Worm (Caenorhabditis elegans): ENCODE measurements around the gene ubl-1.

The ubl-1 gene

DNA sequence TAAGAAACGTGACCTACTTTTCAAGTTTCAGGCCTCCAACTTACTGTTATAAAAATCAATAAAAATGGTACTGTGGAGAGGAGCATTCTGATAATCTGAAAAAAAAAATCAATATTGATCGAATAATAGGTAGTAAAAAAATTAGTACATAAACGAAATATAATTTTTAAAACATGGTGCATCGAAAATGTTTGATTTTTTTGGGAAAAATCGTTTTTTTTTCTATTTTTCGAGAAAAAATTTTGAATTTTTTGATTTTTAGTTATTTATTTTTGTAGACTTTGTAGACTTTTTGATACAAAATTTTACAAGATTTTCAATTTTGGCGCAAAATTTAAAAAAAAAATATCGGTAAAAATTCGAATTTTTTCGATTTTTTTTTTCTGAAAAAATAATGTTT lies 21.1 kb upstream of the ubl-1 start, which contains the start of gene cutl-25:
TSS of gene cutl-25 (minus strand) at position 101 of the 400 bp plus-strand sequence.
- TF ChIP-seq ceh-28 (tag; optimal IDR thresholded peaks at IDR 0.05) = peak; percentile 42
- no peak for TF ChIP-seq dmd-8 (GFP tag; IDR thresholded peaks at IDR 0.05)

DNA sequence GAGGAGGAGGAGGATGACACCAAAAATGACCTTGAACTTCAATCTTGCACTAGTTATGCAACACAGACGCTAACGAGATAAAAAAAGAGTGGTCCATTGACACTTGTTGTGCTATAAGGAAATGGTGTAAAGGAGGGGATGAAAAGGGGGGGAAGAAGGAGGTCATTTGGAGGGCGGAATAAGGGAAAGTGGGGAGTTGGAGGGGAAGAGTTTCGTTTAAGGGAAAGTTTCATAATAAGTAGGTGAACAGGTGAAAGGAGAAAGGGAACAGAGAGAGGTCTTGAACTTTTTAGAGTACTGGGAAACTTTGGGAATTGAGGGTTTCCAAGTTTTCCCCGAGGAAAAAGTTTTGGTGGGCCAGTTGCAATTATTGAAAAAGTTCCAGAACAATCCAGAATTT lies 20.2 kb upstream of the ubl-1 start:
- no peak for TF ChIP-seq mxl-2 (GFP tag; conservative IDR thresholded peaks at IDR 0.05)
- no peak for TF ChIP-seq ctbp-1 (GFP tag; IDR thresholded peaks at IDR 0.05)

DNA sequence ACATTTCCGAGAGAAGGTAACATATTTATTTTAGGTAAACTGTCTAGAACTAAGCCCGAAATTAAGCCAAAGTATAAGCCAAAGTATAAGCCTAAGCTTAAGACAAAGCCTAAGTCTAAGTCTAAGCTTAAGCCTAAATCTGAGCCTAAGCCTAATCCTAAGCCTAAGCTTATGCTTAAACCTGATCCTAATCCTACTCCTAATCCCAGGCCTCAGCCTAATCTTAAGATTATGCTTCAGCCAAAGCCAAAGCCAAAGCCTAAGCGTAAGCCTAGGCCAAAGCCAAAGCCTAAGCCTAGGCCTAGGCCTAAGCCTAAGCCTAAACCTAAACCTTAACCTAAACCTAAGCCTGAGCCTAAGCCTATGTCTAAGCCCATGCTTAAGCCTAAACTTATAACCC lies 12.2 kb upstream of the ubl-1 start:
- TF ChIP-seq snpc-1.2 (GFP tag; IDR thresholded peaks at IDR 0.05) (0 out of 2 replicates have a peak, but pooled peaks have one; percentile 44), unc-62 (GFP tag; optimal IDR thresholded peaks at IDR 0.05 in 1 of 2) (no peak), unc-62 (tag; optimal IDR thresholded peaks at IDR 0.05) (no peak), ceh-44 (GFP tag; IDR thresholded peaks at IDR 0.05) (0 out of 2 replicates have a peak, but pooled peaks have one; percentile 15), madf-9 (GFP tag; conservative IDR thresholded peaks at IDR 0.05) (no peak), mdt-29 (GFP tag; IDR thresholded peaks at IDR 0.05) (no peak)

DNA sequence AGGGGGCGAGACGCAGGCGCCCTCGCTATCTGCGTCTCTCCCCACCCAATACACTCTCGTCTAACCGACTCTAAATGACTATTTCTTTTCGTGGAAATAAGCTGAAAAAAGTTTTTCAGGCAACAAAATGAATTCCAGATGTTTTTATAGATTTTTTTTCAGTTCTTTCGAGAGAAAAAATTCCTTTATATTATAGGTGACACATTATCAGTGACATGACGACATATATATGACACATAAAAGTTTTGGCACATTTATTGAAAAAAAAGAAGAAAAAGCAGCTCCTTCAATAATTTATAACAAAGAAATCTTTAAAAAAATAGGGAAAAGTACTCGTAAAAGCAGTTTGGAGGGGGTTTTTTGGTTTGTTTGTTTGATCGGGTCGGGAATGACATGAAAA lies 7.8 kb upstream of the ubl-1 start, which contains the start of gene fipr-29:
TSS of gene fipr-29 (minus strand) at position 101 of the 400 bp plus-strand sequence.
- TF ChIP-seq spr-1 (tag; optimal IDR thresholded peaks at IDR 0.05) = no peak
- TF ChIP-seq tag-97 (GFP tag; IDR thresholded peaks at IDR 0.05) = no peak
- TF ChIP-seq mdt-29 (GFP tag; IDR thresholded peaks at IDR 0.05) = no peak
- TF ChIP-seq php-3 (GFP tag; IDR thresholded peaks at IDR 0.05) = no peak
- no peak for TF ChIP-seq lin-1 (GFP tag; IDR thresholded peaks at IDR 0.05)
- TF ChIP-seq lim-7 (GFP tag; IDR thresholded peaks at IDR 0.05) = no peak
- no peak for TF ChIP-seq dmd-8 (GFP tag; IDR thresholded peaks at IDR 0.05)
- TF ChIP-seq Y5F2A.4 (GFP tag; optimal IDR thresholded peaks at IDR 0.05) = no peak
- no peak for TF ChIP-seq tra-1 (GFP tag; IDR thresholded peaks at IDR 0.05)
- TF ChIP-seq ceh-20 (GFP tag; IDR thresholded peaks at IDR 0.05) = no peak
- TF ChIP-seq mes-2 (tag; optimal IDR thresholded peaks at IDR 0.05; ENCODE audit: poor library complexity, severe bottlenecking) = no peak
- no peak for TF ChIP-seq ceh-44 (GFP tag; IDR thresholded peaks at IDR 0.05)

DNA sequence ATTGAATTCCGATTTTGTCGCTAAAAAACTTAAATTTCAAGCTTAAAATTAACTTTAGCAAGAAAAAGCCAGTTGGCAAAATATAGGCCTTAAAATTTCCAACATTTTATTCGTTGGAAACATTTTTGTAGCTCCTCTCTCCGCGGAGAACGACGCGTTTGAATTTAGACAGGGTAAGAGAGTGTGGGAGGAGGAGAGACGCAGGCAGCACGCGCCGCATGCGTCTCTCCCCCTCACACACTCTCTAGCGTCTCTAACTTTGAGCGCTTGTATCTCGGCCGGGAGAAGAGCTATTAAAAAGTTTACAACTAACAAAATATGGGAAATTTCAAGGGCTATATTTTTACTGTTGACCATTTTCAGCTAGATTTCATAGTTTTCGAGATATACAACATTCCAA lies 6.8 kb upstream of the ubl-1 start:
- no peak for TF ChIP-seq F10B5.3 (tag; optimal IDR thresholded peaks at IDR 0.05)
- TF ChIP-seq zfp-2 (tag; optimal IDR thresholded peaks at IDR 0.05) = no peak
- TF ChIP-seq unc-39 (tag; optimal IDR thresholded peaks at IDR 0.05) = no peak
- TF ChIP-seq Y5F2A.4 (GFP tag; optimal IDR thresholded peaks at IDR 0.05) = no peak
- no peak for TF ChIP-seq madf-5 (GFP tag; IDR thresholded peaks at IDR 0.05)
- no peak for TF ChIP-seq nhr-111 (GFP tag; optimal IDR thresholded peaks at IDR 0.05)
- TF ChIP-seq mes-2 (tag; optimal IDR thresholded peaks at IDR 0.05; ENCODE audit: poor library complexity, severe bottlenecking) = no peak
- no peak for TF ChIP-seq fkh-10 (GFP tag; optimal IDR thresholded peaks at IDR 0.05)
- TF ChIP-seq daf-12 (tag; optimal IDR thresholded peaks at IDR 0.05) = no peak
- no peak for TF ChIP-seq zag-1 (tag; optimal IDR thresholded peaks at IDR 0.05)
- no peak for TF ChIP-seq nhr-76 (tag; optimal IDR thresholded peaks at IDR 0.05)
- TF ChIP-seq lin-38 (GFP tag; IDR thresholded peaks at IDR 0.05) = no peak
- TF ChIP-seq ztf-11 (tag; optimal IDR thresholded peaks at IDR 0.05) = no peak
- no peak for TF ChIP-seq lin-15B (tag; optimal IDR thresholded peaks at IDR 0.05)
- TF ChIP-seq T26A8.4 (GFP tag; IDR thresholded peaks at IDR 0.05) = no peak
- TF ChIP-seq Y75B8A.6 (GFP tag; IDR thresholded peaks at IDR 0.05) = no peak
- TF ChIP-seq gei-8 (GFP tag; optimal IDR thresholded peaks at IDR 0.05) = no peak

Measured in whole organism, L4 larva.